Worm (Caenorhabditis elegans) whole organism, L1 larva: ENCODE measurements around the gene srbc-29.

ENCODE experiments used
- aly-2 ChIP-seq: fragments of 150-350 bp; optimal IDR thresholded peaks from 2 replicates; lab custom pipeline; 2014; ENCODE audit warnings: missing biosample characterization, missing genetic modification characterization
- ceh-8 ChIP-seq: fragments of 200-800 bp; sonication (Bioruptor generic); optimal IDR thresholded peaks from 2 replicates; lab custom pipeline; 2018; ENCODE audit warnings: mild to moderate bottlenecking, missing genetic modification characterization, moderate library complexity, missing compliant biosample characterization
- ceh-88 ChIP-seq: fragments of 200-800 bp; sonication (Bioruptor generic); IDR thresholded peaks from 2 replicates; pipeline ENCODE4 v1.3.6; 2022; ENCODE audit warnings: missing genetic modification characterization, missing compliant biosample characterization
- fos-1 ChIP-seq: fragments of 150-350 bp; optimal IDR thresholded peaks from 2 replicates; lab custom pipeline; 2014; ENCODE audit warnings: missing biosample characterization, missing genetic modification characterization
- lin-13 ChIP-seq: fragments of 150-350 bp; optimal IDR thresholded peaks from 2 replicates; lab custom pipeline; 2014; ENCODE audit warnings: missing biosample characterization, missing genetic modification reagents, missing genetic modification characterization
- lin-35 ChIP-seq, 2 experiments: fragments of 150-350 bp; optimal IDR thresholded peaks; 2 replicates each; lab custom pipeline; 2014; ENCODE audit warnings: missing biosample characterization in 2 of 2, missing genetic modification characterization in 2 of 2, missing genetic modification reagents in 2 of 2
- nhr-19 ChIP-seq: fragments of 200-800 bp; sonication (Bioruptor generic); conservative IDR thresholded peaks from 2 replicates; pipeline ENCODE4 v1.3.6; 2022; ENCODE audit warnings: missing genetic modification characterization, missing compliant biosample characterization
- nhr-76 ChIP-seq: sonication (generic microtip); optimal IDR thresholded peaks from 2 replicates; lab custom pipeline; 2017; ENCODE audit warnings: missing biosample characterization, missing genetic modification characterization

- TF ChIP-seq ceh-8 (GFP tag; lab: Kevin White, UChicago) (no peak), nhr-19 (GFP tag; lab: Robert Waterston, UW) (no peak), aly-2 (no peak), nhr-76 (no peak), lin-35 (GFP tag; optimal IDR thresholded peaks at IDR 0.05; lab: Kevin White, UChicago) (no peak), lin-13 (GFP tag; lab: Kevin White, UChicago) (no peak), ceh-88 (GFP tag; lab: Robert Waterston, UW) (no peak), fos-1 (tag; lab: Kevin White, UChicago) (no peak)
Measured at ce11 chrV:3502038-3502437, 31.4 kb upstream of the srbc-29 start, which contains the start of the genes C07G3.8 and C07G3.10.
